Worm (Caenorhabditis elegans) whole organism, mixed stage, embryonic: Measurements from ENCODE around the gene C25H3.14.

Source experiments
- lin-13 ChIP-seq: fragments of 150-350 bp; optimal IDR thresholded peaks from 2 replicates; lab custom pipeline; 2014; ENCODE audit warnings: missing biosample characterization, missing genetic modification characterization
- lsy-2 ChIP-seq: fragments of 150-350 bp; optimal IDR thresholded peaks from 2 replicates; lab custom pipeline; 2014; ENCODE audit warnings: missing biosample characterization, missing genetic modification characterization
- nhr-28 ChIP-seq: fragments of 150-350 bp; optimal IDR thresholded peaks from 2 replicates; lab custom pipeline; 2014; ENCODE audit warnings: missing biosample characterization, missing genetic modification characterization
- nhr-76 ChIP-seq: sonication (generic microtip); optimal IDR thresholded peaks from 2 replicates; lab custom pipeline; 2017; ENCODE audit warnings: missing biosample characterization, missing genetic modification characterization
- sptf-1 ChIP-seq: sonication (generic microtip); optimal IDR thresholded peaks from 2 replicates; lab custom pipeline; 2017; ENCODE audit warnings: mild to moderate bottlenecking, missing genetic modification characterization, moderate library complexity, missing compliant biosample characterization

DNA sequence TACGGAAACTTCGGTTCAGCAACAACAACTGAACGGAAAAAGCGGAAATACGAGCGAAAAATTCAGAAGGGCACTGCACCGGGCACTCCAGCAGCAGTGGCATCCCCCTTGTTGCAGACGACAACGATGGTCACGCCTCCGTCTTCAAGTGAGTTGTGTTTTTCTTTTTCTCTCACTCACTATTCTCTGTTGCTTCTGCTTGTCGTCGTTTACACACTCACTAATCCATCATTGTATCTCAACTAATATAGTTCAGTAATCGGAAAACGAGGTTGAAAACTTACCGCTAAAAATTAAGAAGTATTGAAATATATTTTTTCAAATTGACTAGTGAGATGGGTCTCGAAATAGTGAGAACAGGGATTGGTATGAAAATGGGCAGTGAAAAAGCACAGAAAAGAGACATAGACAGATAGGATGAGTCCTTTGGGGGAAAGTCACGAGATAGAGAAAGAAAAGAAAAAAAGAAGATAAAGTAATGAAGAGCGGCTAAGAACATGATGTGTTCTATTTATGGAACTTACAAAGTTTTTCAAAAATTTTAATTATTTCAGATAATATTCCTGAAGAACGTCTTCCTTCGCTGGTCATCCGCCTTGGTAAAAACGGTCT, 31.6 kb upstream of the C25H3.14 start:
- TF ChIP-seq lsy-2 (tag; lab: Kevin White, UChicago) (no peak), nhr-28 (tag; lab: Kevin White, UChicago) (no peak), nhr-76 (no peak), sptf-1 (tag; lab: Kevin White, UChicago) (no peak), lin-13 (no peak)
